Worm (Caenorhabditis elegans) whole organism, L3 larva: ENCODE results near the gene bli-1.

Source experiments
- aly-2 ChIP-seq: fragments of 150-350 bp; optimal IDR thresholded peaks from 2 replicates; lab custom pipeline; 2014; ENCODE audit warnings: missing biosample characterization, missing genetic modification characterization
- ama-1 ChIP-seq: fragments of 150-350 bp; optimal IDR thresholded peaks from 2 replicates; lab custom pipeline; 2018
- fkh-2 ChIP-seq: fragments of 150-350 bp; optimal IDR thresholded peaks from 2 replicates; lab custom pipeline; 2014; ENCODE audit warnings: missing biosample characterization, missing genetic modification reagents, missing genetic modification characterization
- nhr-12 ChIP-seq: fragments of 150-350 bp; optimal IDR thresholded peaks from 2 replicates; lab custom pipeline; 2014; ENCODE audit warnings: missing biosample characterization, missing genetic modification characterization
- snpc-4 ChIP-seq: fragments of 150-350 bp; optimal IDR thresholded peaks from 2 replicates; lab custom pipeline; 2014; ENCODE audit warnings: missing biosample characterization, missing genetic modification characterization
- unc-62 ChIP-seq: fragments of 150-350 bp; sonication (generic microtip); optimal IDR thresholded peaks from 4 replicates; lab custom pipeline; 2014; ENCODE audit warnings: missing biosample characterization, missing genetic modification reagents, missing genetic modification characterization
- zag-1 ChIP-seq: fragments of 150-350 bp; optimal IDR thresholded peaks from 2 replicates; lab custom pipeline; 2014; ENCODE audit warnings: missing biosample characterization, missing genetic modification characterization

ce11 chrII:10755455-10755854 lies 46.7 kb downstream of the bli-1 start:
- TF ChIP-seq aly-2, result no peak
- TF ChIP-seq unc-62 (GFP tag; lab: Kevin White, UChicago), result no peak
- TF ChIP-seq nhr-12, result no peak
- TF ChIP-seq fkh-2 (tag; lab: Kevin White, UChicago), result no peak
- TF ChIP-seq zag-1, result no peak
- no peak for TF ChIP-seq snpc-4
- TF ChIP-seq ama-1 (lab: Kevin White, UChicago), result no peak
